Fruit fly (Drosophila melanogaster) whole organism, embryonic: ENCODE data around the gene Mrtf.
A peak's percentile ranks its signal among the peaks of the same experiment; 100 is the strongest.

Experiments used
- ATbp ChIP-seq: fragments of 200-800 bp; sonication (Bioruptor generic); optimal IDR thresholded peaks from 2 replicates; lab custom pipeline; 2017; ENCODE audit warnings: missing biosample characterization, mild to moderate bottlenecking, missing genetic modification characterization, missing genetic modification reagents
- CG10462 ChIP-seq: fragments of 200-800 bp; sonication (Bioruptor generic); optimal IDR thresholded peaks from 2 replicates; lab custom pipeline; 2016; ENCODE audit warnings: missing biosample characterization, missing genetic modification characterization
- CG11085 ChIP-seq: fragments of 200-800 bp; sonication (Bioruptor generic); IDR thresholded peaks from 2 replicates; pipeline ENCODE4 v1.3.6; 2022; ENCODE audit warnings: missing biosample characterization, missing genetic modification characterization
- CG11093 ChIP-seq: fragments of 200-800 bp; sonication (Bioruptor generic); IDR thresholded peaks from 3 replicates; pipeline ENCODE4 v1.3.6; 2022; ENCODE audit warnings: missing biosample characterization, missing genetic modification characterization
- CG13775 ChIP-seq: fragments of 200-800 bp; sonication (Bioruptor generic); optimal IDR thresholded peaks from 3 replicates; lab custom pipeline; 2017; ENCODE audit warnings: missing biosample characterization, mild to moderate bottlenecking, missing genetic modification characterization
- CG14014 ChIP-seq: fragments of 200-800 bp; sonication (Bioruptor generic); IDR thresholded peaks from 2 replicates; pipeline ENCODE4 v1.3.6; 2022; ENCODE audit warnings: missing biosample characterization, missing genetic modification characterization
- CG15073 ChIP-seq: fragments of 200-800 bp; sonication (Bioruptor generic); optimal IDR thresholded peaks from 2 replicates; lab custom pipeline; 2016; ENCODE audit warnings: missing biosample characterization, missing genetic modification characterization
- CG15479 ChIP-seq: fragments of 200-800 bp; sonication (Bioruptor generic); optimal IDR thresholded peaks from 3 replicates; lab custom pipeline; 2019; ENCODE audit warnings: missing biosample characterization, mild to moderate bottlenecking, missing genetic modification characterization, moderate library complexity
- CG17802 ChIP-seq: fragments of 200-800 bp; sonication (Bioruptor generic); optimal IDR thresholded peaks from 2 replicates; lab custom pipeline; 2018; ENCODE audit warnings: missing biosample characterization, mild to moderate bottlenecking, missing genetic modification characterization, moderate library complexity
- CG32532 ChIP-seq: fragments of 200-800 bp; sonication (Bioruptor generic); IDR thresholded peaks from 2 replicates; pipeline ENCODE4 v1.3.6; 2022; ENCODE audit warnings: missing biosample characterization, missing genetic modification characterization
- CG32767 ChIP-seq: fragments of 200-800 bp; sonication (Bioruptor generic); IDR thresholded peaks from 2 replicates; pipeline ENCODE4 v1.3.6; 2022; ENCODE audit warnings: missing biosample characterization, missing genetic modification characterization
- CG33213 ChIP-seq: fragments of 200-800 bp; sonication (Bioruptor generic); optimal IDR thresholded peaks from 3 replicates; lab custom pipeline; 2016; ENCODE audit warnings: missing biosample characterization, missing genetic modification characterization
- CG3407 ChIP-seq: fragments of 200-800 bp; sonication (Bioruptor generic); optimal IDR thresholded peaks from 2 replicates; lab custom pipeline; 2018; ENCODE audit warnings: missing biosample characterization, mild to moderate bottlenecking, missing genetic modification characterization
- CG4820 ChIP-seq: fragments of 200-800 bp; sonication (Bioruptor generic); optimal IDR thresholded peaks from 3 replicates; lab custom pipeline; 2016; ENCODE audit warnings: missing biosample characterization, missing genetic modification characterization
- CG5245 ChIP-seq: fragments of 200-800 bp; sonication (Bioruptor generic); optimal IDR thresholded peaks from 3 replicates; lab custom pipeline; 2016; ENCODE audit warnings: missing biosample characterization, missing genetic modification characterization
- CG6765 ChIP-seq: fragments of 200-800 bp; sonication (Bioruptor generic); optimal IDR thresholded peaks from 3 replicates; lab custom pipeline; 2017; ENCODE audit warnings: missing biosample characterization, mild to moderate bottlenecking, missing genetic modification characterization
- CG6791 ChIP-seq: fragments of 200-800 bp; sonication (Bioruptor generic); IDR thresholded peaks from 3 replicates; pipeline ENCODE4 v1.3.6; 2022; ENCODE audit warnings: missing biosample characterization, missing genetic modification characterization; ENCODE audit not compliant: partially characterized antibody
- CG8944 ChIP-seq: fragments of 200-800 bp; sonication (Bioruptor generic); optimal IDR thresholded peaks from 3 replicates; lab custom pipeline; 2016; ENCODE audit warnings: missing biosample characterization, missing genetic modification characterization
- Chrac-16 ChIP-seq: fragments of 200-800 bp; sonication (Bioruptor generic); optimal IDR thresholded peaks from 3 replicates; lab custom pipeline; 2016; ENCODE audit warnings: missing biosample characterization, missing genetic modification characterization
- Elba2 ChIP-seq: fragments of 200-800 bp; sonication (Bioruptor generic); optimal IDR thresholded peaks from 3 replicates; lab custom pipeline; 2016; ENCODE audit warnings: missing biosample characterization, missing genetic modification characterization
- Gsc ChIP-seq: fragments of 200-800 bp; sonication (Bioruptor generic); IDR thresholded peaks from 2 replicates; pipeline ENCODE4 v1.3.6; 2022; ENCODE audit warnings: missing biosample characterization, missing genetic modification characterization
- Jarid2 ChIP-seq: fragments of 200-800 bp; sonication (Bioruptor generic); optimal IDR thresholded peaks from 3 replicates; lab custom pipeline; 2017; ENCODE audit warnings: mild to moderate bottlenecking, missing biosample characterization, missing genetic modification reagents, missing genetic modification characterization
- Lim3 ChIP-seq: fragments of 200-800 bp; sonication (Bioruptor generic); IDR thresholded peaks from 2 replicates; pipeline ENCODE4 v1.3.6; 2022; ENCODE audit warnings: missing biosample characterization, missing genetic modification characterization
- Neu2 ChIP-seq: fragments of 200-800 bp; sonication (Bioruptor generic); optimal IDR thresholded peaks from 3 replicates; lab custom pipeline; 2016; ENCODE audit warnings: missing biosample characterization, missing genetic modification characterization, borderline replicate concordance
- Oli ChIP-seq: fragments of 200-800 bp; sonication (Bioruptor generic); optimal IDR thresholded peaks from 2 replicates; lab custom pipeline; 2018; ENCODE audit warnings: missing biosample characterization, mild to moderate bottlenecking, missing genetic modification characterization, moderate library complexity
- Ptx1 ChIP-seq: fragments of 200-800 bp; sonication (Bioruptor generic); IDR thresholded peaks from 2 replicates; pipeline ENCODE4 v1.3.6; 2022; ENCODE audit warnings: missing biosample characterization, missing genetic modification characterization
- Scr ChIP-seq: fragments of 200-800 bp; sonication (Bioruptor generic); IDR thresholded peaks from 2 replicates; pipeline ENCODE4 v1.3.6; 2022; ENCODE audit warnings: missing biosample characterization, missing genetic modification characterization; ENCODE audit not compliant: partially characterized antibody
- ab ChIP-seq: fragments of 200-800 bp; sonication (Bioruptor generic); optimal IDR thresholded peaks from 2 replicates; lab custom pipeline; 2016; ENCODE audit warnings: missing biosample characterization, missing genetic modification characterization
- ac ChIP-seq: fragments of 200-800 bp; sonication (Bioruptor generic); optimal IDR thresholded peaks from 3 replicates; lab custom pipeline; 2017; ENCODE audit warnings: missing biosample characterization, mild to moderate bottlenecking, missing genetic modification characterization
- bab2 ChIP-seq: fragments of 200-800 bp; sonication (Bioruptor generic); optimal IDR thresholded peaks from 2 replicates; lab custom pipeline; 2016; ENCODE audit warnings: missing biosample characterization, missing genetic modification characterization
- btn ChIP-seq: fragments of 200-800 bp; sonication (Bioruptor generic); optimal IDR thresholded peaks from 2 replicates; lab custom pipeline; 2016; ENCODE audit warnings: missing biosample characterization, missing genetic modification characterization
- ci ChIP-seq: fragments of 200-800 bp; sonication (Bioruptor generic); IDR thresholded peaks from 3 replicates; pipeline ENCODE4 v1.3.6; 2022; ENCODE audit warnings: missing biosample characterization, missing genetic modification characterization
- corto ChIP-seq: fragments of 200-800 bp; sonication (Bioruptor generic); optimal IDR thresholded peaks from 2 replicates; lab custom pipeline; 2016; ENCODE audit warnings: missing biosample characterization, mild to moderate bottlenecking, missing genetic modification characterization, moderate library complexity
- crc ChIP-seq: fragments of 200-800 bp; sonication (Bioruptor generic); optimal IDR thresholded peaks from 2 replicates; lab custom pipeline; 2016; ENCODE audit warnings: missing biosample characterization, missing genetic modification characterization
- da ChIP-seq: fragments of 200-800 bp; sonication (Bioruptor generic); optimal IDR thresholded peaks from 2 replicates; lab custom pipeline; 2016; ENCODE audit warnings: missing biosample characterization, missing genetic modification characterization
- eve ChIP-seq, 2 experiments: fragments of >200 bp; optimal IDR thresholded peaks; 2 replicates each; lab custom pipeline; 2017; ENCODE audit warnings: missing biosample characterization in 2 of 2, missing genetic modification characterization in 2 of 2
- fd102C ChIP-seq: fragments of 200-800 bp; sonication (Bioruptor generic); optimal IDR thresholded peaks from 2 replicates; lab custom pipeline; 2018; ENCODE audit warnings: missing biosample characterization, mild to moderate bottlenecking, missing genetic modification characterization, moderate library complexity
- fu2 ChIP-seq: fragments of 200-800 bp; sonication (Bioruptor generic); optimal IDR thresholded peaks from 2 replicates; lab custom pipeline; 2016; ENCODE audit warnings: missing biosample characterization, missing genetic modification characterization
- gsb-n ChIP-seq: fragments of 200-800 bp; sonication (Bioruptor generic); optimal IDR thresholded peaks from 3 replicates; lab custom pipeline; 2018; ENCODE audit warnings: missing biosample characterization, mild to moderate bottlenecking, missing genetic modification characterization
- insv ChIP-seq, 2 experiments: fragments of 200-800 bp; sonication (Bioruptor generic); optimal IDR thresholded peaks; 3 replicates each; lab custom pipeline; 2016 to 2018; ENCODE audit warnings: missing biosample characterization in 2 of 2, missing genetic modification characterization in 2 of 2
- lmd ChIP-seq: fragments of 200-800 bp; sonication (Bioruptor generic); IDR thresholded peaks from 2 replicates; pipeline ENCODE4 v1.3.6; 2022; ENCODE audit warnings: missing biosample characterization, missing genetic modification characterization
- nom ChIP-seq: fragments of 200-800 bp; sonication (Bioruptor generic); optimal IDR thresholded peaks from 2 replicates; lab custom pipeline; 2017; ENCODE audit warnings: missing biosample characterization, missing genetic modification characterization, mild to moderate bottlenecking, moderate library complexity, missing genetic modification reagents
- org-1 ChIP-seq: fragments of 200-800 bp; sonication (Bioruptor generic); optimal IDR thresholded peaks from 2 replicates; lab custom pipeline; 2017; ENCODE audit warnings: missing biosample characterization, missing genetic modification characterization
- sd ChIP-seq: fragments of 200-800 bp; sonication (Bioruptor generic); optimal IDR thresholded peaks from 3 replicates; lab custom pipeline; 2018; ENCODE audit warnings: missing biosample characterization, mild to moderate bottlenecking, missing genetic modification characterization, moderate library complexity
- sens-2 ChIP-seq: fragments of 200-800 bp; sonication (Bioruptor generic); IDR thresholded peaks from 2 replicates; pipeline ENCODE4 v1.3.6; 2022; ENCODE audit warnings: missing biosample characterization, missing genetic modification characterization
- seq ChIP-seq: fragments of 200-800 bp; sonication (Bioruptor generic); IDR thresholded peaks from 2 replicates; pipeline ENCODE4 v1.3.6; 2022; ENCODE audit warnings: missing biosample characterization, missing genetic modification characterization
- sisA ChIP-seq: fragments of 200-800 bp; sonication (Bioruptor generic); IDR thresholded peaks from 2 replicates; pipeline ENCODE4 v1.3.6; 2022; ENCODE audit warnings: missing biosample characterization, missing genetic modification characterization
- slbo ChIP-seq: fragments of 200-800 bp; sonication (Bioruptor generic); IDR thresholded peaks from 2 replicates; pipeline ENCODE4 v1.3.6; 2022; ENCODE audit warnings: missing biosample characterization, missing genetic modification characterization
- ssp ChIP-seq: fragments of 200-800 bp; sonication (Bioruptor generic); IDR thresholded peaks from 2 replicates; pipeline ENCODE4 v1.3.6; 2022; ENCODE audit warnings: missing biosample characterization, missing genetic modification characterization
- tup ChIP-seq: fragments of 200-800 bp; sonication (Bioruptor generic); optimal IDR thresholded peaks from 2 replicates; lab custom pipeline; 2016; ENCODE audit warnings: missing biosample characterization, mild to moderate bottlenecking, missing genetic modification characterization, moderate library complexity
- zfh2 ChIP-seq: fragments of 200-800 bp; sonication (Bioruptor generic); optimal IDR thresholded peaks from 2 replicates; lab custom pipeline; 2016; ENCODE audit warnings: missing biosample characterization, missing genetic modification characterization

Mrtf gene

dm6 chr3L:2799110-2799618, 32.8 kb upstream of the Mrtf start (continued):
- TF ChIP-seq insv (GFP tag; optimal IDR thresholded peaks at IDR 0.05; lab: Kevin White, UChicago) (no peak), Neu2 (GFP tag; lab: Kevin White, UChicago) (no peak), CG33213 (GFP tag; lab: Kevin White, UChicago) (no peak), CG32767 (GFP tag; lab: Robert Waterston, UW) (no peak), CG8944 (no peak), ab (GFP tag; lab: Kevin White, UChicago) (no peak), sd (peak; percentile 68), Ptx1 (no peak), CG17802 (tag; lab: Kevin White, UChicago) (no peak), CG6765 (GFP tag; lab: Kevin White, UChicago) (peak; percentile 28), CG13775 (GFP tag; lab: Kevin White, UChicago) (no peak), eve (GFP tag; optimal IDR thresholded peaks at IDR 0.05; lab: Kevin White, UChicago) (no peak), CG4820 (peak; percentile 53), fu2 (GFP tag; lab: Kevin White, UChicago) (no peak), ac (GFP tag; lab: Kevin White, UChicago) (peak; percentile 51), Elba2 (no peak), da (GFP tag; lab: Kevin White, UChicago) (no peak), CG11085 (GFP tag; lab: Robert Waterston, UW) (no peak), Gsc (GFP tag; lab: Robert Waterston, UW) (no peak), ci (GFP tag; lab: Robert Waterston, UW) (peak; percentile 77), org-1 (GFP tag; lab: Kevin White, UChicago) (no peak), crc (GFP tag; lab: Kevin White, UChicago) (no peak), lmd (GFP tag; lab: Robert Waterston, UW) (peak; percentile 57), ATbp (GFP tag; lab: Kevin White, UChicago) (peak; percentile 60), CG15073 (GFP tag; lab: Kevin White, UChicago) (no peak), CG10462 (GFP tag; lab: Kevin White, UChicago) (no peak), CG6791 (no peak), CG11093 (no peak), sens-2 (GFP tag; lab: Robert Waterston, UW) (0 out of 2 replicates have a peak, but pooled peaks have one; percentile 50), sisA (GFP tag; lab: Robert Waterston, UW) (no peak), slbo (GFP tag; lab: Robert Waterston, UW) (peak; percentile 22; the same call in 1 of the 2 replicates), nom (GFP tag; lab: Kevin White, UChicago) (peak; percentile 88), btn (GFP tag; lab: Kevin White, UChicago) (no peak), zfh2 (GFP tag; lab: Kevin White, UChicago) (no peak), CG32532 (GFP tag; lab: Robert Waterston, UW) (peak; percentile 54; the same call in 1 of the 2 replicates), seq (GFP tag; lab: Robert Waterston, UW) (0 out of 2 replicates have a peak, but pooled peaks have one; percentile 13), CG5245 (GFP tag; lab: Kevin White, UChicago) (no peak), gsb-n (peak; percentile 52), tup (GFP tag; lab: Kevin White, UChicago) (no peak), Chrac-16 (GFP tag; lab: Kevin White, UChicago) (no peak), CG3407 (peak; percentile 17), bab2 (GFP tag; lab: Kevin White, UChicago) (no peak), Jarid2 (peak; percentile 25), Oli (tag; lab: Kevin White, UChicago) (peak; percentile 36), CG15479 (no peak), CG14014 (GFP tag; lab: Robert Waterston, UW) (peak; percentile 38; the same call in 1 of the 2 replicates), fd102C (GFP tag; lab: Kevin White, UChicago) (peak; percentile 21), Lim3 (GFP tag; lab: Robert Waterston, UW) (no peak), corto (peak; percentile 4), Scr (GFP tag; lab: Robert Waterston, UW) (no peak), ssp (no peak)
